Fruit fly (Drosophila melanogaster) Kc167 (cell line): ENCODE measurements around the gene PRL-1.

Source experiments
- Myc ChIP-seq: fragments of >200 bp; optimal IDR thresholded peaks from 2 replicates; lab custom pipeline; 2017; ENCODE audit warnings: missing external identifiers
- Sin3A ChIP-seq: fragments of >200 bp; optimal IDR thresholded peaks from 2 replicates; lab custom pipeline; 2018; ENCODE audit warnings: missing external identifiers
- h ChIP-seq: fragments of >200 bp; optimal IDR thresholded peaks from 3 replicates; lab custom pipeline; 2018; ENCODE audit warnings: missing external identifiers
- insv ChIP-seq: fragments of >200 bp; optimal IDR thresholded peaks from 3 replicates; lab custom pipeline; 2018; ENCODE audit warnings: missing external identifiers
- psq ChIP-seq: fragments of >200 bp; optimal IDR thresholded peaks from 2 replicates; lab custom pipeline; 2017; ENCODE audit warnings: missing external identifiers
- ttk ChIP-seq: sonication (Bioruptor generic); optimal IDR thresholded peaks from 2 replicates; lab custom pipeline; 2017; ENCODE audit warnings: missing external identifiers

PRL-1 gene

DNA sequence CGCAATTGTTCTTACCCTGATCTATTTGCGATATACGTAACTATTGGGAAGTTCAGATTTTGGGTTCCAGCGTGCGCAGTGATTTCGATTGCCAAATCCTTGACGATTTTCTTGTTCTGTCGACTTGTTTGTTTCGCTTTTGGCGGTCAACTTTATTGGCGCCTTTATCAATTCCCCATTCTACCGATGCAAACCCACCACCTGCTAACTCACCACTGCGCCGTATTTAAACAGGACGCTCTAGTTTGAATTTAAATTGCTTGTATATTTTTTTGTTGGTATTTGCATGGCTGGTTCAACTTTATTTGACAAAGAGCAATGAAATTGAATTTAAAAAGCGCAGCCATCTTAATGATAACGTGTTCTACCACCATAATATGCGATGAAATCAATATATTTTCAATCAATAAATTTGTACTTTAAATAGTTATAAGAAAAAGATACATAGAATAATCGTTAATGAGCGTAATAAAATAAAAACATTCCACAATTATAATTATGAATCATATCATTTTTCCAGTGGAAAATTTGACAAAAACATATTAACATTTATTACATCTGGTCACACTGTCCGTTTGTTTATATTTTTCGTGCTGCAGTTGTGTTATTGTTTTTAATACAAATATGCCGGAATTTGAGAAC, 4.3 kb upstream of the PRL-1 start, which contains the start of the genes twe and CG4935:
TSS of gene twe (minus strand) at position 302 of the 642 bp plus-strand sequence.
TSS of gene CG4935 (plus strand) at position 566 of the 642 bp plus-strand sequence.
- TF ChIP-seq h = no peak
- TF ChIP-seq Myc = no peak
- no peak for TF ChIP-seq insv (lab: Kevin White, UChicago)
- no peak for TF ChIP-seq psq (lab: Kevin White, UChicago)
- no peak for TF ChIP-seq Sin3A (lab: Kevin White, UChicago)
- TF ChIP-seq ttk (lab: Kevin White, UChicago) = no peak

DNA sequence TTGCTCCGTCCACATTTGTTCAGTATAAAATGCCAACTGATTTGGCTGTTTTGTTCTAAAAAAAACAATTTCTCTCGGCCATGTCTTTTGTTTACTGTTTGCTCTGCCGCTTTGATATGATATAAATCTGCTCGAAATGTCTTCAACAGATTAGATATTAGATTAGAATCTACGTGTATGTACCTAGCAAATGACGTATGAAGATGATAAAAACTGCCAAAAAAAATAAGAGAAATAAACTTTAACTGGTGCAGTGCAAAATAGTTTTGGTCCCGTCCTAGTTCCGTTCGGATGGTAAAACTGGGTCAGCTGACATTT, 1.3 kb downstream of the PRL-1 start:
- TF ChIP-seq insv (lab: Kevin White, UChicago) = no peak
- TF ChIP-seq ttk (lab: Kevin White, UChicago) = no peak
- TF ChIP-seq h = no peak
- TF ChIP-seq Myc = no peak
- no peak for TF ChIP-seq Sin3A (lab: Kevin White, UChicago)
- no peak for TF ChIP-seq psq (lab: Kevin White, UChicago)

DNA sequence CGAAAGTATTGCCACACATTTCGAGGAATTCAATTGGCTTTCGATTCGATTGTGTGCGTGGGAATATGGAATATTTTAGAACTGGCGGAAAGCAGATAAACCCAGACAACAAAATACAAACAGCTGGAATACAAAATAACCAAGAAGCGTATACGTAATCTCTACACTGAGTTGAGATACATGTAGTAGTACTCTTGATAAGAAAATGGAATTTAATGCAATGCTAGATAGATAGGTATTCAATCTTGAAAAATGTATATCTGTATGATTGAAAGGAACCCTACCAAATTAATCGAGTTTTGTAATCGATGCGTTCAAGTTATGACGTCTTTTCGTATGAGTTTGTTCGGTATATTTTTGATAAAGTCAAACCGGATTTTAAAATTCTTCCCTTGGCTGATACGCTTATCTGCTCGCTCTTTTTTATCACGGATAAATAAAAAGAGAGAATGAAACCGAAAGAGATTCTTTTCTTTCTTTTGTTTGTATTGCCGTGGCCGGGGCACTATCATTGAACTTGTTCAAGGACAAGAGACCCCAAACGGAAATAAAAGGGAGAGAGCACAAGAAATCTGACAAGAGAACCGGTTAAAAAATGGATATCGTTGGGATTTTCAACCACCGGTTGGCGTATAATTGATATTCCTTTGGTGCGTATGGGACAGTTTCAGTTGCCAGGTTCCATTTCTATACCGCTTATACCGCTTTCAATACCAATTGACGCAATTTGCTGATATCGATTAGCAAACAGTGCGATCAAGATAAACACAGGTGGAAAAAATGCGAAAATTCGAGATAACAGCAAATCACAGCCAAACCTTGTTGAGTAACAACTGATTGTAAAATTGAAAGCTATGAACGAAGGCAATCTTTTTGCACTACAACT, 1.9 kb downstream of the PRL-1 start:
- TF ChIP-seq ttk (lab: Kevin White, UChicago) (no peak), h (no peak), Sin3A (lab: Kevin White, UChicago) (no peak), psq (lab: Kevin White, UChicago) (no peak), insv (lab: Kevin White, UChicago) (no peak), Myc (no peak)

- TF ChIP-seq psq (lab: Kevin White, UChicago) (no peak), Myc (no peak), h (no peak), Sin3A (lab: Kevin White, UChicago) (no peak), insv (lab: Kevin White, UChicago) (no peak), ttk (lab: Kevin White, UChicago) (no peak)
Measured at dm6 chr2L:16251598-16252131, 5.7 kb downstream of the PRL-1 start, which contains the start of gene CG46309. CG46309 (minus strand) TSS chr2L:16251788.

DNA sequence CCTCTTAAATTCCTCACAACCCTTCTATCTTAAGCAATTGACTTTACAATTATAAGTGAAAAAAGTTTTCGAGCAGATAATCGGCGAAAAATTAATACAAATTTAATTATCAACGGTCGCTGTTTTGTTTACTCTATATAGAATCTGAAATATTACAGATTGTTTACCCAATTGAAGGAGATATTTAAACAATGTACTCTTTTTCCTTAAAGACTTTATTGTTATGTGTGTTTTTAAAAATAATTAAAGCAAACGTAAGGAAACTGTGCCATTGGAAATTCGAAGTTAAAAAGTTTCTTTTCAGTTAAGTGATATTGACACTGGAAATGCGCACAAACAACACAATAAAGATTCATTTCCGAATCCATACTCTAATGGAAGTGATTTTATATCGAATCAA, 15.8 kb downstream of the PRL-1 start, which contains the start of gene CG42818:
TSS of gene CG42818 (plus strand) at position 301 of the 400 bp plus-strand sequence.
- no peak for TF ChIP-seq psq (lab: Kevin White, UChicago)

DNA sequence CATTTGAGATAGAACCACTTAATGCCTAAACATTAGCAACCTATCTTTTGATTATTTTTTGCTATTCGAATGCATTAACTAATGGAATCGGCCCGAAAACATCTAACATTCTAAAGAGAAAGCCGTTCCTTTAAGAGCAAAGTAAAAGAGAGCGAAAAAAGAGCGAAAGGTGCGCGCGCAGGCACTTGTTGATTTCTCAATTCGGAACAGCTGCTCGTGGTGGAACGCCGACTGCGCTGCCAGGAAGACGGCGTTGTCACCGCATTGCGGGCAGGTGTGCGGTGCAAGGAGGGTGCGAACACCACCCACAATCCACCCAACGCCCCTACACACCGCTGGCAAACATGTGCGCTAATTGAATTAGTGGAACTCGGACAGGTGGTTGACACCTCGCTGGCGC, 22.6 kb downstream of the PRL-1 start:
- TF ChIP-seq ttk (lab: Kevin White, UChicago) = no peak
- TF ChIP-seq Myc = no peak
- no peak for TF ChIP-seq Sin3A (lab: Kevin White, UChicago)
- TF ChIP-seq insv (lab: Kevin White, UChicago) = no peak
- TF ChIP-seq h = no peak
- no peak for TF ChIP-seq psq (lab: Kevin White, UChicago)

DNA sequence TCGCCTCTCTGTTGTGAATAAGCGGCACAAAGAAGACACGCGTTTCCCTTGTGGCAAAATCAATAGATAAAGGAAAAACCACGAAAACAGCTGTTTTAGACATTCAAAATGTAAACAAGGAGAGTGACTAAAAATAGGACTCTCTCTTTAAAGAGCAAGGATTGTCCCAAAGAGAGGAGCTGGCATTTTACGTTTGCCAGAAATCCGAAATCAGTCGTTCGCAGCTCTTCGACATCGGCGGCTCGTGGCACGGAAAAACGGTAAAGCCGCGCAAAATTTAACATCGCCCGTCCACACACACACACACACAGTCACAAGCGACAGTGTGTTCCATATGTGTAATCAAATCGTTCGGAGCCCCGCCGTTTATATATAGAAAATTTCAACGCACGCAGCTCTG, 26.1 kb downstream of the PRL-1 start, which contains the start of gene Ca-Ma2d:
TSS of gene Ca-Ma2d (plus strand) at position 211 of the 400 bp plus-strand sequence.
- TF ChIP-seq Myc (no peak), ttk (lab: Kevin White, UChicago) (no peak), Sin3A (lab: Kevin White, UChicago) (no peak), psq (lab: Kevin White, UChicago) (no peak)

DNA sequence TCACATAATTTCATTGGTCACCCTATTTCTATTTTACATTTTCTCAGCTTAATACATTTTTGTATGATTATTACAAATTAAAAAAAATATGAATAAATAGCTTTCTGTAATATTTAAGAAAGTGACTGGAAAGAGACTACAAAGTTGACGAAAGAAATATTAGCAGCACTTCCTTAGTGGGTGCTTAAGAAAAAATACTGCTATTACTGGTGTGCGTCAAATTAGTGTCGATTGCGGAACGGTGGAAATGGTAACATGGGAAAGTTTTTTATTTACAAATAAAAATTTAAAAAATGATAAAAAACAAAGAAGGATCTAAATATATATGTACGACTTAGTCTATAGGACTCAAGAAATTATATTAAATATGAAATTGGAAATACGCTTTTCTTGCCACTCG, 33.4 kb downstream of the PRL-1 start:
- no peak for TF ChIP-seq h

DNA sequence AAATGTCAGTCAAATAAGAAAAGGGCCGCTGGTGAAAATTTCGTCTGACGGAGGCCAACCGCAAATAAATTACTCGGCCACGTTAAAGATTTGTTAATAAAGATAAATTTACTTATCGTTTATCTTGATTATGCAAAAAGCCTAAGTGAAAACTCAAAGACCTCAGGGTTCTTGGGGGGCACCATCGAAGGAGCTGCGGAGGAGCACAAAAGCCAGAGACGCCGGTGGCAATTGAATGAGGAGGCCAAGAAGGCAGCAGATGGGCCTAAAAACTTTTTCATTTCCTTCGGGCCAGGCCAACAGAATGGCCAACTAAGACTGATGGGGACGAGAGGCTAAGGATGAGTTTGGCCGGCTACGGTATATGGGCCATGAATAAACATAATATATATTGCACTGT, 41.1 kb downstream of the PRL-1 start:
- no peak for TF ChIP-seq Sin3A (lab: Kevin White, UChicago)
- no peak for TF ChIP-seq h

DNA sequence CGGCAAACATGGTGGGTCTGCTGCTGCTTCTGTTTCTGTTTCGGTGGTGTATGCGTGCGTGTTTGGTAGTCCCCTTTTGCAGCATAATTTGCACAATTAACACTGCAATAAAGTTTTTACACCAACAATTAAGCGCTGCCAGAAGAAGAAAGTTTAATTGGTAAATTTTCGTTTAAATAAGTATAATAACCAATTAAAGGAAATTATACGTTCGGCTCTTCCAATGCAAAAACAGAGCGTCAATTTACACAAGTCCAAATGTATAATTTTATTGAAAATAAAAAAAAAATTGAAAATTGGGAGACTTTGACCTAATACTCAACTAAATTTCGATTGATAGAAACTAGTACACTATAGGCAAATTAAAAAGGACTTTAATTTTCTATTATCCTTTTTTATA, 46.2 kb downstream of the PRL-1 start, which contains the start of gene CG31819:
TSS of gene CG31819 (plus strand) at position 301 of the 400 bp plus-strand sequence.
- TF ChIP-seq h = no peak
- no peak for TF ChIP-seq Sin3A (lab: Kevin White, UChicago)
- no peak for TF ChIP-seq Myc
- TF ChIP-seq psq (lab: Kevin White, UChicago) = no peak
- TF ChIP-seq ttk (lab: Kevin White, UChicago) = no peak
- no peak for TF ChIP-seq insv (lab: Kevin White, UChicago)

dm6 chr2L:16198150-16198549, 59.3 kb downstream of the PRL-1 start:
- no peak for TF ChIP-seq psq (lab: Kevin White, UChicago)
- no peak for TF ChIP-seq Sin3A (lab: Kevin White, UChicago)
- no peak for TF ChIP-seq ttk (lab: Kevin White, UChicago)
- no peak for TF ChIP-seq h
- no peak for TF ChIP-seq insv (lab: Kevin White, UChicago)
- no peak for TF ChIP-seq Myc
